Fruit fly (Drosophila melanogaster) whole organism, embryonic: Measurements from ENCODE around the gene CG17233.

ENCODE experiments used
- Bgb ChIP-seq: fragments of 200-800 bp; sonication (Bioruptor generic); IDR thresholded peaks from 2 replicates; pipeline ENCODE4 v1.3.6; 2022; ENCODE audit warnings: missing biosample characterization, missing genetic modification characterization; ENCODE audit not compliant: partially characterized antibody
- C15 ChIP-seq: fragments of 200-800 bp; sonication (Bioruptor generic); IDR thresholded peaks from 3 replicates; pipeline ENCODE4 v1.3.6; 2022; ENCODE audit warnings: missing biosample characterization, missing genetic modification characterization
- CG1024 ChIP-seq: fragments of 200-800 bp; sonication (Bioruptor generic); IDR thresholded peaks from 2 replicates; pipeline ENCODE4 v1.3.6; 2022; ENCODE audit warnings: missing biosample characterization, missing genetic modification characterization
- CG10274 ChIP-seq: fragments of 200-800 bp; sonication (Bioruptor generic); optimal IDR thresholded peaks from 3 replicates; lab custom pipeline; 2017; ENCODE audit warnings: missing biosample characterization, mild to moderate bottlenecking, missing genetic modification characterization
- CG11398 ChIP-seq: fragments of 200-800 bp; sonication (Bioruptor generic); optimal IDR thresholded peaks from 2 replicates; lab custom pipeline; 2016; ENCODE audit warnings: missing biosample characterization, missing genetic modification characterization
- CG12942 ChIP-seq: fragments of 200-800 bp; sonication (Bioruptor generic); optimal IDR thresholded peaks from 3 replicates; lab custom pipeline; 2016; ENCODE audit warnings: missing biosample characterization, missing genetic modification characterization
- CG14965 ChIP-seq: fragments of 200-800 bp; sonication (Bioruptor generic); optimal IDR thresholded peaks from 2 replicates; lab custom pipeline; 2016; ENCODE audit warnings: missing biosample characterization, missing genetic modification characterization, borderline replicate concordance
- CG15269 ChIP-seq: fragments of 200-800 bp; sonication (Bioruptor generic); optimal IDR thresholded peaks from 2 replicates; lab custom pipeline; 2018; ENCODE audit warnings: missing biosample characterization, mild to moderate bottlenecking, missing genetic modification characterization, moderate library complexity
- CG15479 ChIP-seq: fragments of 200-800 bp; sonication (Bioruptor generic); optimal IDR thresholded peaks from 3 replicates; lab custom pipeline; 2019; ENCODE audit warnings: missing biosample characterization, mild to moderate bottlenecking, missing genetic modification characterization, moderate library complexity
- CG1832 ChIP-seq: fragments of 200-800 bp; sonication (Bioruptor generic); optimal IDR thresholded peaks from 2 replicates; lab custom pipeline; 2017; ENCODE audit warnings: missing biosample characterization, mild to moderate bottlenecking, missing genetic modification characterization, inconsistent platforms
- CG32532 ChIP-seq: fragments of 200-800 bp; sonication (Bioruptor generic); IDR thresholded peaks from 2 replicates; pipeline ENCODE4 v1.3.6; 2022; ENCODE audit warnings: missing biosample characterization, missing genetic modification characterization
- CG43689 ChIP-seq: fragments of 200-800 bp; sonication (Bioruptor generic); IDR thresholded peaks from 2 replicates; pipeline ENCODE4 v1.3.6; 2022; ENCODE audit warnings: missing biosample characterization, missing genetic modification characterization
- CG4617 ChIP-seq: fragments of 200-800 bp; sonication (Bioruptor generic); optimal IDR thresholded peaks from 3 replicates; lab custom pipeline; 2016; ENCODE audit warnings: missing biosample characterization, missing genetic modification characterization, borderline replicate concordance
- CG4854 ChIP-seq: fragments of 200-800 bp; sonication (Bioruptor generic); optimal IDR thresholded peaks from 2 replicates; lab custom pipeline; 2016; ENCODE audit warnings: missing biosample characterization, missing genetic modification characterization, inconsistent platforms
- CG6175 ChIP-seq: fragments of 200-800 bp; sonication (Bioruptor generic); IDR thresholded peaks from 3 replicates; pipeline ENCODE4 v1.3.6; 2022; ENCODE audit warnings: missing biosample characterization, missing genetic modification characterization
- CG6854 ChIP-seq: fragments of 200-800 bp; sonication (Bioruptor generic); optimal IDR thresholded peaks from 3 replicates; lab custom pipeline; 2017; ENCODE audit warnings: missing biosample characterization, mild to moderate bottlenecking, missing genetic modification characterization
- CG7357 ChIP-seq: fragments of 200-800 bp; sonication (Bioruptor generic); IDR thresholded peaks from 3 replicates; pipeline ENCODE4 v1.3.6; 2022; ENCODE audit warnings: missing biosample characterization, missing genetic modification characterization
- CG7372 ChIP-seq: fragments of 200-800 bp; sonication (Bioruptor generic); IDR thresholded peaks from 2 replicates; pipeline ENCODE4 v1.3.6; 2022; ENCODE audit warnings: missing biosample characterization, missing genetic modification characterization
- CG7556 ChIP-seq: fragments of 200-800 bp; sonication (Bioruptor generic); optimal IDR thresholded peaks from 2 replicates; lab custom pipeline; 2017; ENCODE audit warnings: missing biosample characterization, mild to moderate bottlenecking, missing genetic modification characterization
- CG8924 ChIP-seq: fragments of 200-800 bp; optimal IDR thresholded peaks from 3 replicates; lab custom pipeline; 2019; ENCODE audit warnings: missing biosample characterization, mild to moderate bottlenecking, missing genetic modification characterization, moderate library complexity
- CG9817 ChIP-seq: fragments of 200-800 bp; sonication (Bioruptor generic); optimal IDR thresholded peaks from 2 replicates; lab custom pipeline; 2018; ENCODE audit warnings: missing biosample characterization, mild to moderate bottlenecking, missing genetic modification characterization, moderate library complexity
- ERR ChIP-seq: fragments of 200-800 bp; sonication (Bioruptor generic); optimal IDR thresholded peaks from 2 replicates; lab custom pipeline; 2016; ENCODE audit warnings: missing biosample characterization, missing genetic modification characterization
- Elba2 ChIP-seq: fragments of 200-800 bp; sonication (Bioruptor generic); optimal IDR thresholded peaks from 3 replicates; lab custom pipeline; 2016; ENCODE audit warnings: missing biosample characterization, missing genetic modification characterization
- GATAe ChIP-seq: fragments of 200-800 bp; sonication (Bioruptor generic); conservative IDR thresholded peaks from 2 replicates; pipeline ENCODE4 v1.3.6; 2022; ENCODE audit warnings: missing biosample characterization, missing genetic modification characterization
- HLH54F ChIP-seq: fragments of 200-800 bp; sonication (Bioruptor generic); optimal IDR thresholded peaks from 3 replicates; lab custom pipeline; 2016; ENCODE audit warnings: missing biosample characterization, missing genetic modification characterization
- Lhr ChIP-seq: fragments of 200-800 bp; sonication (Bioruptor generic); optimal IDR thresholded peaks from 3 replicates; lab custom pipeline; 2017; ENCODE audit warnings: mild to moderate bottlenecking, missing biosample characterization, missing genetic modification reagents, missing genetic modification characterization
- Neu2 ChIP-seq: fragments of 200-800 bp; sonication (Bioruptor generic); optimal IDR thresholded peaks from 3 replicates; lab custom pipeline; 2016; ENCODE audit warnings: missing biosample characterization, missing genetic modification characterization, borderline replicate concordance
- Nf-YA ChIP-seq: fragments of 200-800 bp; sonication (Bioruptor generic); IDR thresholded peaks from 2 replicates; pipeline ENCODE4 v1.3.6; 2022; ENCODE audit warnings: missing biosample characterization, missing genetic modification characterization
- Sox100B ChIP-seq: fragments of 200-800 bp; sonication (Bioruptor generic); optimal IDR thresholded peaks from 3 replicates; lab custom pipeline; 2018; ENCODE audit warnings: missing biosample characterization, mild to moderate bottlenecking, missing genetic modification characterization
- Sox102F ChIP-seq: fragments of 200-800 bp; sonication (Bioruptor generic); optimal IDR thresholded peaks from 2 replicates; lab custom pipeline; 2018; ENCODE audit warnings: missing biosample characterization, mild to moderate bottlenecking, missing genetic modification characterization, moderate library complexity
- Ssrp ChIP-seq: fragments of 200-800 bp; sonication (Bioruptor generic); optimal IDR thresholded peaks from 2 replicates; lab custom pipeline; 2018; ENCODE audit warnings: missing biosample characterization, mild to moderate bottlenecking, missing genetic modification characterization, moderate library complexity
- TFAM ChIP-seq: fragments of 200-800 bp; sonication (Bioruptor generic); optimal IDR thresholded peaks from 2 replicates; lab custom pipeline; 2017; ENCODE audit warnings: missing biosample characterization, missing genetic modification characterization, inconsistent platforms
- amos ChIP-seq: fragments of 200-800 bp; sonication (Bioruptor generic); IDR thresholded peaks from 2 replicates; pipeline ENCODE4 v1.3.6; 2022; ENCODE audit warnings: missing biosample characterization, missing genetic modification characterization; ENCODE audit not compliant: partially characterized antibody
- crc ChIP-seq: fragments of 200-800 bp; sonication (Bioruptor generic); optimal IDR thresholded peaks from 2 replicates; lab custom pipeline; 2016; ENCODE audit warnings: missing biosample characterization, missing genetic modification characterization
- crol ChIP-seq: fragments of 200-800 bp; sonication (Bioruptor generic); IDR thresholded peaks from 2 replicates; pipeline ENCODE4 v1.3.6; 2022; ENCODE audit warnings: missing biosample characterization, missing genetic modification characterization
- crp ChIP-seq, 2 experiments: fragments of 200-800 bp; sonication (Bioruptor generic); optimal IDR thresholded peaks; 2 replicates in 1 of 2; 3 replicates in 1 of 2; lab custom pipeline; 2017; ENCODE audit warnings: missing biosample characterization in 2 of 2, missing genetic modification characterization in 2 of 2, mild to moderate bottlenecking in 1 of 2, moderate library complexity in 1 of 2
- dmrt99B ChIP-seq: fragments of 200-800 bp; sonication (Bioruptor generic); optimal IDR thresholded peaks from 2 replicates; lab custom pipeline; 2018; ENCODE audit warnings: missing biosample characterization, mild to moderate bottlenecking, missing genetic modification characterization, moderate library complexity
- gce ChIP-seq: fragments of 200-800 bp; sonication (Bioruptor generic); IDR thresholded peaks from 3 replicates; pipeline ENCODE4 v1.3.6; 2022; ENCODE audit warnings: missing biosample characterization, missing genetic modification characterization
- gcm2 ChIP-seq: fragments of 200-800 bp; sonication (Bioruptor generic); optimal IDR thresholded peaks from 2 replicates; lab custom pipeline; 2016; ENCODE audit warnings: missing biosample characterization, missing genetic modification characterization
- jing ChIP-seq: fragments of 200-800 bp; sonication (Bioruptor generic); optimal IDR thresholded peaks from 2 replicates; lab custom pipeline; 2018; ENCODE audit warnings: missing biosample characterization, mild to moderate bottlenecking, missing genetic modification characterization
- pb ChIP-seq: fragments of 200-800 bp; sonication (Bioruptor generic); optimal IDR thresholded peaks from 3 replicates; lab custom pipeline; 2016; ENCODE audit warnings: missing biosample characterization, missing genetic modification characterization
- ro ChIP-seq: fragments of 200-800 bp; sonication (Bioruptor generic); IDR thresholded peaks from 2 replicates; pipeline ENCODE4 v1.3.6; 2022; ENCODE audit warnings: missing biosample characterization, missing genetic modification characterization
- sc ChIP-seq, 3 experiments: fragments of >200 bp in 2 of 3; fragments of 200-800 bp in 1 of 3; sonication (Bioruptor generic) in 1 of 3; optimal IDR thresholded peaks; 2 replicates in 2 of 3; 3 replicates in 1 of 3; lab custom pipeline; 2017; ENCODE audit warnings: mild to moderate bottlenecking in 1 of 3, missing biosample characterization in 1 of 3, missing genetic modification characterization in 1 of 3, missing genetic modification reagents in 1 of 3
- sisA ChIP-seq: fragments of 200-800 bp; sonication (Bioruptor generic); IDR thresholded peaks from 2 replicates; pipeline ENCODE4 v1.3.6; 2022; ENCODE audit warnings: missing biosample characterization, missing genetic modification characterization
- slp2 ChIP-seq: fragments of 200-800 bp; sonication (Bioruptor generic); optimal IDR thresholded peaks from 2 replicates; lab custom pipeline; 2016; ENCODE audit warnings: missing biosample characterization, missing genetic modification characterization
- ssp ChIP-seq: fragments of 200-800 bp; sonication (Bioruptor generic); IDR thresholded peaks from 2 replicates; pipeline ENCODE4 v1.3.6; 2022; ENCODE audit warnings: missing biosample characterization, missing genetic modification characterization
- stwl ChIP-seq: fragments of 200-800 bp; sonication (Bioruptor generic); optimal IDR thresholded peaks from 3 replicates; lab custom pipeline; 2018; ENCODE audit warnings: missing biosample characterization, mild to moderate bottlenecking, missing genetic modification characterization, moderate library complexity

Gene CG17233

DNA sequence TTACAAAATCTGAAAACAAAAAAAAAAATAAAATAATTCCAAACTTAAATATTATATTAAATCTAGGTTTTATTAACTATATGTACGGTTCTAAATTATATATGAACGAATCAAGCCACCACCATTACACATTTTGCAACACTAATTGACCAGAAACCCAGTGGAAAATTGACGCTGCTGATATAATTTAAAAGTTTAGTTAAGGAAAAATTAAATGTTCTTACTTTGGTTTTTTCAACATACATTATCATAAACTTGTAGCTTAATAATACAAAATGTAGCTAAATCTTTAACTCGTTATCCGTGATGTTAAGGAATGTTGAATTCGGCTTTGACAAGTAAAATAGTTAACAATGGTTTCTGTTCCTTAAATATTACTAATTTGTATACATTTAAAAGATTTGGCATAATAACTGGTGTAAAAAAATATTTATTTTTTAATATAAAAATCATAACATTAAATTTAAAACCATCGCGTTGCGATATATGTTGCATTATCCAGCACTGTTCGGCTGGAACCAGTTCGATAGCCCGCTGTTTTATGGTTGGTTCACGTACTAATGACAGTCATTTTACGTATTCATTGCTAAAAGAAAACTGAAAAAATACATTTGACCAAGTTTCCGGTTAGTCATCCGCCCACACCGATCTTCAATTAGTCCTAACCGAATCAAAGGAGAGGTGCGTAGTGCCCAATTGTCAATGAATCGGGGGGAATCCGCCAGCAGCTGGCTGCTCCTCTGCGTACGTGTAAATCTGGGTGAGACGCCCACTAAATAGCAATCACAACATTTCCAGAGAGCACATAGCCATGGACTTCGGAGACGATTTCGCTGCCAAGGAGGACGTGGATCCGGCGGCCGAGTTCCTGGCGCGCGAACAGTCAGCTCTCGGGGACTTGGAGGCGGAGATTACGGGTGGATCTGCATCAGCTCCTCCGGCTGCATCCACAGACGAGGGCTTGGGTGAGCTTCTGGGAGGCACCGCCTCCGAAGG is 582 bp upstream of the CG17233 start (continued):
- peak; percentile 46 for TF ChIP-seq CG32532 (GFP tag; lab: Robert Waterston, UW)
- peak; percentile 7 for TF ChIP-seq jing
- TF ChIP-seq crp (GFP tag; optimal IDR thresholded peaks at IDR 0.05; lab: Kevin White, UChicago): peak in 1 of 2 experiments; percentile 28
- TF ChIP-seq Bgb (GFP tag; lab: Robert Waterston, UW): peak; percentile 68
- TF ChIP-seq CG11398 (GFP tag; lab: Kevin White, UChicago): no peak
- 0 out of 2 replicates have a peak, but pooled peaks have one; percentile 23 for TF ChIP-seq CG7372
- TF ChIP-seq CG4854 (GFP tag; lab: Kevin White, UChicago): no peak
- TF ChIP-seq HLH54F (GFP tag; lab: Kevin White, UChicago): no peak
- no peak for TF ChIP-seq Lhr (GFP tag; lab: Kevin White, UChicago)
- TF ChIP-seq CG7357: no peak; the same call in 2 of the 3 replicates
- no peak for TF ChIP-seq C15 (GFP tag; lab: Robert Waterston, UW)
- TF ChIP-seq TFAM (GFP tag; lab: Kevin White, UChicago): no peak
- no peak for TF ChIP-seq slp2 (GFP tag; lab: Kevin White, UChicago)
- TF ChIP-seq CG15479 (GFP tag; lab: Kevin White, UChicago): no peak
- TF ChIP-seq CG1832 (GFP tag; lab: Kevin White, UChicago): no peak
- peak; percentile 64 for TF ChIP-seq dmrt99B (tag; lab: Kevin White, UChicago)
- no peak for TF ChIP-seq CG10274 (GFP tag; lab: Kevin White, UChicago)
- no peak for TF ChIP-seq gcm2 (GFP tag; lab: Kevin White, UChicago)
- peak; percentile 13 for TF ChIP-seq CG12942 (GFP tag; lab: Kevin White, UChicago)
- no peak for TF ChIP-seq pb (GFP tag; lab: Kevin White, UChicago)
- TF ChIP-seq CG9817 (tag; lab: Kevin White, UChicago): peak; percentile 50
- TF ChIP-seq crc (GFP tag; lab: Kevin White, UChicago): no peak
- peak; percentile 60 for TF ChIP-seq Ssrp (tag; lab: Kevin White, UChicago)
- TF ChIP-seq Sox100B (GFP tag; lab: Kevin White, UChicago): peak; percentile 66
- 0 out of 2 replicates have a peak, but pooled peaks have one; percentile 34 for TF ChIP-seq sisA (GFP tag; lab: Robert Waterston, UW)
- TF ChIP-seq Neu2: peak; percentile 55
- no peak for TF ChIP-seq crol (GFP tag; lab: Robert Waterston, UW)
- TF ChIP-seq ssp: peak; percentile 56
- TF ChIP-seq CG6175: no peak
- no peak for TF ChIP-seq CG6854 (GFP tag; lab: Kevin White, UChicago)
- TF ChIP-seq gce (GFP tag; lab: Robert Waterston, UW): peak; percentile 72
- TF ChIP-seq CG43689 (GFP tag; lab: Robert Waterston, UW): 0 out of 2 replicates have a peak, but pooled peaks have one; percentile 29
- TF ChIP-seq CG1024 (GFP tag; lab: Robert Waterston, UW): peak; percentile 69; the same call in 1 of the 2 replicates
- no peak for TF ChIP-seq CG4617 (GFP tag; lab: Kevin White, UChicago)
- peak; percentile 70 for TF ChIP-seq Sox102F (GFP tag; lab: Kevin White, UChicago)
- peak; percentile 78 for TF ChIP-seq amos
- peak; percentile 7 for TF ChIP-seq stwl
- no peak for TF ChIP-seq sc (optimal IDR thresholded peaks at IDR 0.05; lab: Kevin White, UChicago)
- TF ChIP-seq sc (GFP tag; optimal IDR thresholded peaks at IDR 0.05; lab: Kevin White, UChicago): peak; percentile 34
- no peak for TF ChIP-seq Elba2
- TF ChIP-seq CG14965 (GFP tag; lab: Kevin White, UChicago): no peak
- peak; percentile 65 for TF ChIP-seq CG15269 (tag; lab: Kevin White, UChicago)
- TF ChIP-seq GATAe (GFP tag; lab: Robert Waterston, UW): peak; percentile 30
- 0 out of 2 replicates have a peak, but pooled peaks have one; percentile 5 for TF ChIP-seq Nf-YA (GFP tag; lab: Robert Waterston, UW)
- peak; percentile 64 for TF ChIP-seq CG8924 (tag; lab: Kevin White, UChicago)
- no peak for TF ChIP-seq ERR (GFP tag; lab: Kevin White, UChicago)
- no peak for TF ChIP-seq ro (GFP tag; lab: Robert Waterston, UW)
- TF ChIP-seq CG7556 (GFP tag; lab: Kevin White, UChicago): peak; percentile 64
